Fruit fly (Drosophila melanogaster) whole organism, wandering third instar larva: ENCODE measurements around the gene Daxx.

Source experiments
- CG32264 ChIP-seq: fragments of 200-800 bp; sonication (Bioruptor generic); optimal IDR thresholded peaks from 2 replicates; lab custom pipeline; 2016; ENCODE audit warnings: missing biosample characterization, missing genetic modification characterization
- Dfd ChIP-seq: fragments of >200 bp; optimal IDR thresholded peaks from 2 replicates; lab custom pipeline; 2017; ENCODE audit warnings: missing biosample characterization, missing genetic modification characterization
- psq ChIP-seq: fragments of 200-800 bp; sonication (Bioruptor generic); optimal IDR thresholded peaks from 3 replicates; lab custom pipeline; 2017; ENCODE audit warnings: missing biosample characterization, mild to moderate bottlenecking, missing genetic modification characterization, moderate library complexity
- usp ChIP-seq: fragments of >200 bp; optimal IDR thresholded peaks from 2 replicates; lab custom pipeline; 2017; ENCODE audit warnings: missing biosample characterization, missing genetic modification characterization

DNA sequence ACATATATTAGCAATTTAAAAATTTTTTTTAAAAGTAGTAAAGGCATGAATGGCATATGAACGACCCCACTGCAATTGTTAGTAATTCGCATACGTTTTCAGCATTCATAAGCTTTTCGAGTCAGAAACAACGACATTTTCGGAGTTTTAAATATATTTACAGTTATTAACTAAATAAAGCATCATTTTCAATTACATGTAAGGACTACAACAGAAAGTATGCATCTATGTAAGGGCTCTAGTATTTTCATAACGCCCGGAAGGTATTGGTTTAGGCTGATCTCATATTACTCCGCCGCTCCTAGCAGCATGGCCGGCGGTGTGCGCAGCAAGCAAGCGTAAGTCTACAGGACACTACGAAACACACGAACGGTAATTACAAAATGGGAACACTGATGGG is 6.4 kb upstream of the Daxx start:
- no peak for TF ChIP-seq CG32264 (GFP tag; lab: Kevin White, UChicago)
- TF ChIP-seq psq (GFP tag; lab: Kevin White, UChicago): no peak
- no peak for TF ChIP-seq usp (GFP tag; lab: Kevin White, UChicago)
- no peak for TF ChIP-seq Dfd (GFP tag; lab: Kevin White, UChicago)
